Fruit fly (Drosophila melanogaster) whole organism, embryonic: ENCODE results near the gene CG34296.
A peak's percentile ranks its signal among the peaks of the same experiment; 100 is the strongest.

Source experiments
- Atf-2 ChIP-seq: fragments of 200-800 bp; sonication (Bioruptor generic); optimal IDR thresholded peaks from 2 replicates; lab custom pipeline; 2016; ENCODE audit warnings: missing biosample characterization, missing genetic modification characterization
- CG11504 ChIP-seq: fragments of 200-800 bp; sonication (Bioruptor generic); optimal IDR thresholded peaks from 3 replicates; lab custom pipeline; 2019; ENCODE audit warnings: missing biosample characterization, mild to moderate bottlenecking, missing genetic modification characterization, moderate library complexity
- CG13123 ChIP-seq: fragments of 200-800 bp; sonication (Bioruptor generic); optimal IDR thresholded peaks from 2 replicates; lab custom pipeline; 2016; ENCODE audit warnings: missing biosample characterization, missing genetic modification characterization
- CG16813 ChIP-seq: fragments of 200-800 bp; sonication (Bioruptor generic); IDR thresholded peaks from 3 replicates; pipeline ENCODE4 v1.3.6; 2022; ENCODE audit warnings: missing biosample characterization, missing genetic modification characterization; ENCODE audit not compliant: partially characterized antibody
- CG17186 ChIP-seq: fragments of 200-800 bp; sonication (Bioruptor generic); optimal IDR thresholded peaks from 3 replicates; lab custom pipeline; 2017; ENCODE audit warnings: missing biosample characterization, missing genetic modification reagents, missing genetic modification characterization
- CG17328 ChIP-seq: fragments of 200-800 bp; sonication (Bioruptor generic); IDR thresholded peaks from 2 replicates; pipeline ENCODE4 v1.3.6; 2022; ENCODE audit warnings: missing biosample characterization, missing genetic modification characterization
- CG17568 ChIP-seq: fragments of 200-800 bp; sonication (Bioruptor generic); optimal IDR thresholded peaks from 2 replicates; lab custom pipeline; 2018; ENCODE audit warnings: missing biosample characterization, mild to moderate bottlenecking, missing genetic modification characterization, moderate library complexity
- CG17612 ChIP-seq: fragments of 200-800 bp; sonication (Bioruptor generic); IDR thresholded peaks from 2 replicates; pipeline ENCODE4 v1.3.6; 2022; ENCODE audit warnings: missing biosample characterization, missing genetic modification characterization
- CG34224 ChIP-seq: fragments of 200-800 bp; sonication (Bioruptor generic); IDR thresholded peaks from 3 replicates; pipeline ENCODE4 v1.3.6; 2022; ENCODE audit warnings: missing biosample characterization, missing genetic modification characterization; ENCODE audit not compliant: partially characterized antibody
- CG3838 ChIP-seq: fragments of 200-800 bp; sonication (Bioruptor generic); optimal IDR thresholded peaks from 3 replicates; lab custom pipeline; 2016; ENCODE audit warnings: missing biosample characterization, missing genetic modification characterization
- CG3995 ChIP-seq: fragments of 200-800 bp; sonication (Bioruptor generic); optimal IDR thresholded peaks from 3 replicates; lab custom pipeline; 2016; ENCODE audit warnings: missing biosample characterization, missing genetic modification characterization
- CG6254 ChIP-seq: fragments of 200-800 bp; sonication (Bioruptor generic); optimal IDR thresholded peaks from 3 replicates; lab custom pipeline; 2017; ENCODE audit warnings: mild to moderate bottlenecking, missing biosample characterization, missing genetic modification reagents, missing genetic modification characterization
- CG7786 ChIP-seq: fragments of 200-800 bp; sonication (Bioruptor generic); optimal IDR thresholded peaks from 2 replicates; lab custom pipeline; 2016; ENCODE audit warnings: missing biosample characterization, missing genetic modification characterization
- CG8924 ChIP-seq: fragments of 200-800 bp; optimal IDR thresholded peaks from 3 replicates; lab custom pipeline; 2019; ENCODE audit warnings: missing biosample characterization, mild to moderate bottlenecking, missing genetic modification characterization, moderate library complexity
- CG9932 ChIP-seq: fragments of 200-800 bp; sonication (Bioruptor generic); IDR thresholded peaks from 2 replicates; pipeline ENCODE4 v1.3.6; 2022; ENCODE audit warnings: missing biosample characterization, missing genetic modification characterization
- CrebB ChIP-seq: fragments of 200-800 bp; sonication (Bioruptor generic); optimal IDR thresholded peaks from 3 replicates; lab custom pipeline; 2018; ENCODE audit warnings: missing biosample characterization, mild to moderate bottlenecking, missing genetic modification characterization
- D ChIP-seq, 2 experiments: fragments of 200-800 bp in 1 of 2; fragments of >200 bp in 1 of 2; sonication (Bioruptor generic) in 1 of 2; optimal IDR thresholded peaks; 2 replicates in 1 of 2; 3 replicates in 1 of 2; lab custom pipeline; 2017; ENCODE audit warnings: mild to moderate bottlenecking in 1 of 2, missing biosample characterization in 1 of 2, missing genetic modification characterization in 1 of 2, missing genetic modification reagents in 1 of 2
- Dip2 ChIP-seq: fragments of 200-800 bp; sonication (Bioruptor generic); IDR thresholded peaks from 2 replicates; pipeline ENCODE4 v1.3.6; 2022; ENCODE audit warnings: missing biosample characterization, missing genetic modification characterization
- Dip3 ChIP-seq: fragments of 200-800 bp; sonication (Bioruptor generic); optimal IDR thresholded peaks from 3 replicates; lab custom pipeline; 2016; ENCODE audit warnings: missing biosample characterization, missing genetic modification characterization
- Doc2 ChIP-seq: fragments of 200-800 bp; sonication (Bioruptor generic); IDR thresholded peaks from 2 replicates; pipeline ENCODE4 v1.3.6; 2022; ENCODE audit warnings: missing biosample characterization, missing genetic modification characterization
- Dref ChIP-seq: fragments of 200-800 bp; sonication (Bioruptor generic); IDR thresholded peaks from 2 replicates; pipeline ENCODE4 v1.3.6; 2022; ENCODE audit warnings: missing biosample characterization, missing genetic modification characterization
- ERR ChIP-seq: fragments of 200-800 bp; sonication (Bioruptor generic); optimal IDR thresholded peaks from 2 replicates; lab custom pipeline; 2016; ENCODE audit warnings: missing biosample characterization, missing genetic modification characterization
- Eip74EF ChIP-seq, 2 experiments: fragments of 200-800 bp in 1 of 2; fragments of >200 bp in 1 of 2; sonication (Bioruptor generic) in 1 of 2; optimal IDR thresholded peaks; 2 replicates each; lab custom pipeline; 2017 to 2019; ENCODE audit warnings: missing biosample characterization in 2 of 2, missing genetic modification characterization in 2 of 2, mild to moderate bottlenecking in 1 of 2, moderate library complexity in 1 of 2
- HLH4C ChIP-seq: fragments of 200-800 bp; sonication (Bioruptor generic); IDR thresholded peaks from 3 replicates; pipeline ENCODE4 v1.3.6; 2022; ENCODE audit warnings: missing biosample characterization, missing genetic modification characterization; ENCODE audit not compliant: partially characterized antibody
- Kr ChIP-seq: fragments of 200-800 bp; sonication (Bioruptor generic); optimal IDR thresholded peaks from 2 replicates; lab custom pipeline; 2017; ENCODE audit warnings: missing biosample characterization, mild to moderate bottlenecking, missing genetic modification characterization
- Lpt ChIP-seq: fragments of >200 bp; optimal IDR thresholded peaks from 2 replicates; lab custom pipeline; 2018; ENCODE audit warnings: missing biosample characterization, missing genetic modification characterization
- Max ChIP-seq: fragments of 200-800 bp; sonication (Bioruptor generic); optimal IDR thresholded peaks from 2 replicates; lab custom pipeline; 2016; ENCODE audit warnings: missing biosample characterization, mild to moderate bottlenecking, missing genetic modification characterization
- Oaz ChIP-seq: fragments of 200-800 bp; sonication (Bioruptor generic); IDR thresholded peaks from 2 replicates; pipeline ENCODE4 v1.3.6; 2022; ENCODE audit warnings: missing biosample characterization, missing genetic modification characterization
- Opbp ChIP-seq: fragments of 200-800 bp; sonication (Bioruptor generic); IDR thresholded peaks from 3 replicates; pipeline ENCODE4 v1.3.6; 2022; ENCODE audit warnings: missing biosample characterization, missing genetic modification characterization; ENCODE audit not compliant: partially characterized antibody
- Ptx1 ChIP-seq: fragments of 200-800 bp; sonication (Bioruptor generic); IDR thresholded peaks from 2 replicates; pipeline ENCODE4 v1.3.6; 2022; ENCODE audit warnings: missing biosample characterization, missing genetic modification characterization
- Sin3A ChIP-seq: fragments of >200 bp; optimal IDR thresholded peaks from 2 replicates; lab custom pipeline; 2018
- bbx ChIP-seq: fragments of 200-800 bp; sonication (Bioruptor generic); IDR thresholded peaks from 2 replicates; pipeline ENCODE4 v1.3.6; 2022; ENCODE audit warnings: missing biosample characterization, missing genetic modification characterization; ENCODE audit not compliant: partially characterized antibody
- btn ChIP-seq: fragments of 200-800 bp; sonication (Bioruptor generic); optimal IDR thresholded peaks from 2 replicates; lab custom pipeline; 2016; ENCODE audit warnings: missing biosample characterization, missing genetic modification characterization
- chm ChIP-seq: fragments of 200-800 bp; sonication (Bioruptor generic); IDR thresholded peaks from 2 replicates; pipeline ENCODE4 v1.3.6; 2022; ENCODE audit warnings: missing biosample characterization, missing genetic modification characterization
- chn ChIP-seq: fragments of 200-800 bp; sonication (Bioruptor generic); optimal IDR thresholded peaks from 2 replicates; lab custom pipeline; 2016; ENCODE audit warnings: missing biosample characterization, missing genetic modification characterization
- esg ChIP-seq: fragments of 200-800 bp; sonication (Bioruptor generic); conservative IDR thresholded peaks from 2 replicates; pipeline ENCODE4 v1.3.6; 2022; ENCODE audit warnings: missing biosample characterization, missing genetic modification characterization
- eyg ChIP-seq: fragments of 200-800 bp; sonication (Bioruptor generic); optimal IDR thresholded peaks from 3 replicates; lab custom pipeline; 2016; ENCODE audit warnings: missing biosample characterization, missing genetic modification characterization
- fru ChIP-seq: fragments of >200 bp; optimal IDR thresholded peaks from 2 replicates; lab custom pipeline; 2017
- ftz-f1 ChIP-seq: fragments of 200-800 bp; sonication (Bioruptor generic); optimal IDR thresholded peaks from 2 replicates; lab custom pipeline; 2016; ENCODE audit warnings: missing biosample characterization, missing genetic modification characterization
- gfzf ChIP-seq: fragments of 200-800 bp; sonication (Bioruptor generic); optimal IDR thresholded peaks from 2 replicates; lab custom pipeline; 2016; ENCODE audit warnings: missing biosample characterization, mild to moderate bottlenecking, missing genetic modification characterization, moderate library complexity
- insv ChIP-seq, 2 experiments: fragments of 200-800 bp; sonication (Bioruptor generic); optimal IDR thresholded peaks; 3 replicates each; lab custom pipeline; 2016 to 2018; ENCODE audit warnings: missing biosample characterization in 2 of 2, missing genetic modification characterization in 2 of 2
- lbe ChIP-seq: fragments of 200-800 bp; sonication (Bioruptor generic); optimal IDR thresholded peaks from 2 replicates; lab custom pipeline; 2016; ENCODE audit warnings: missing biosample characterization, mild to moderate bottlenecking, missing genetic modification characterization
- lilli ChIP-seq: fragments of 200-800 bp; sonication (Bioruptor generic); optimal IDR thresholded peaks from 3 replicates; lab custom pipeline; 2016; ENCODE audit warnings: missing biosample characterization, missing genetic modification characterization
- mam ChIP-seq: fragments of 200-800 bp; sonication (Bioruptor generic); optimal IDR thresholded peaks from 3 replicates; lab custom pipeline; 2016; ENCODE audit warnings: missing biosample characterization, missing genetic modification characterization
- p53 ChIP-seq: fragments of 200-800 bp; sonication (Bioruptor generic); optimal IDR thresholded peaks from 2 replicates; lab custom pipeline; 2016; ENCODE audit warnings: missing biosample characterization, missing genetic modification characterization
- pzg ChIP-seq: fragments of 200-800 bp; sonication (Bioruptor generic); optimal IDR thresholded peaks from 3 replicates; lab custom pipeline; 2018; ENCODE audit warnings: missing biosample characterization, mild to moderate bottlenecking, missing genetic modification characterization, moderate library complexity
- row ChIP-seq: fragments of 200-800 bp; sonication (Bioruptor generic); IDR thresholded peaks from 3 replicates; pipeline ENCODE4 v1.3.6; 2022; ENCODE audit warnings: missing biosample characterization, missing genetic modification characterization
- sug ChIP-seq: fragments of 200-800 bp; optimal IDR thresholded peaks from 2 replicates; lab custom pipeline; 2019; ENCODE audit warnings: missing biosample characterization, mild to moderate bottlenecking, missing genetic modification characterization, moderate library complexity
- trh ChIP-seq: fragments of 200-800 bp; sonication (Bioruptor generic); optimal IDR thresholded peaks from 2 replicates; lab custom pipeline; 2016; ENCODE audit warnings: missing biosample characterization, missing genetic modification characterization
- ttk ChIP-seq: fragments of 200-800 bp; sonication (Bioruptor generic); IDR thresholded peaks from 2 replicates; pipeline ENCODE4 v2.1.2; 2022; ENCODE audit warnings: missing biosample characterization, missing genetic modification characterization
- unc-4 ChIP-seq: fragments of 200-800 bp; sonication (Bioruptor generic); IDR thresholded peaks from 2 replicates; pipeline ENCODE4 v1.3.6; 2022; ENCODE audit warnings: missing biosample characterization, missing genetic modification characterization; ENCODE audit not compliant: partially characterized antibody

Gene CG34296

dm6 chr3R:29772090-29772794 is 49.9 kb downstream of the CG34296 start (continued):
- TF ChIP-seq CG17612 (no peak), Opbp (GFP tag; lab: Robert Waterston, UW) (no peak), CG11504 (peak; percentile 61), CG17186 (GFP tag; lab: Kevin White, UChicago) (no peak), chn (GFP tag; lab: Kevin White, UChicago) (no peak), CG3995 (GFP tag; lab: Kevin White, UChicago) (peak; percentile 2), Lpt (GFP tag; lab: Kevin White, UChicago) (no peak), Sin3A (lab: Kevin White, UChicago) (no peak), esg (GFP tag; lab: Robert Waterston, UW) (no peak), bbx (GFP tag; lab: Robert Waterston, UW) (no peak), Dip2 (no peak), Eip74EF (GFP tag; optimal IDR thresholded peaks at IDR 0.05; lab: Kevin White, UChicago) (no peak), mam (peak; percentile 2), Atf-2 (GFP tag; lab: Kevin White, UChicago) (no peak), HLH4C (no peak; the same call in 2 of the 3 replicates), row (GFP tag; lab: Robert Waterston, UW) (peak; percentile 82), CG17328 (no peak), ftz-f1 (no peak), trh (GFP tag; lab: Kevin White, UChicago) (no peak), CG16813 (GFP tag; lab: Robert Waterston, UW) (no peak), ttk (GFP tag; lab: Robert Waterston, UW) (no peak), sug (tag; lab: Kevin White, UChicago) (no peak), D (optimal IDR thresholded peaks at IDR 0.05; lab: Kevin White, UChicago) (no peak), D (GFP tag; optimal IDR thresholded peaks at IDR 0.05; lab: Kevin White, UChicago) (peak; percentile 6), ERR (GFP tag; lab: Kevin White, UChicago) (no peak), lilli (GFP tag; lab: Kevin White, UChicago) (peak; percentile 20), unc-4 (GFP tag; lab: Robert Waterston, UW) (no peak), CG7786 (GFP tag; lab: Kevin White, UChicago) (no peak), CG9932 (peak; percentile 49), CG8924 (tag; lab: Kevin White, UChicago) (no peak), CG3838 (GFP tag; lab: Kevin White, UChicago) (no peak), Doc2 (GFP tag; lab: Robert Waterston, UW) (no peak), Ptx1 (GFP tag; lab: Robert Waterston, UW) (0 out of 2 replicates have a peak, but pooled peaks have one; percentile 20), Oaz (GFP tag; lab: Robert Waterston, UW) (no peak), lbe (GFP tag; lab: Kevin White, UChicago) (no peak), Dref (GFP tag; lab: Robert Waterston, UW) (no peak), Kr (GFP tag; lab: Kevin White, UChicago) (no peak), CG34224 (GFP tag; lab: Robert Waterston, UW) (no peak), chm (GFP tag; lab: Robert Waterston, UW) (no peak), btn (GFP tag; lab: Kevin White, UChicago) (no peak), pzg (GFP tag; lab: Kevin White, UChicago) (peak; percentile 4), CG6254 (GFP tag; lab: Kevin White, UChicago) (no peak), p53 (GFP tag; lab: Kevin White, UChicago) (no peak), insv (GFP tag; optimal IDR thresholded peaks at IDR 0.05; lab: Kevin White, UChicago) (no peak), Dip3 (no peak), gfzf (GFP tag; lab: Kevin White, UChicago) (no peak), fru (lab: Kevin White, UChicago) (no peak), Max (GFP tag; lab: Kevin White, UChicago) (peak; percentile 5), CG17568 (no peak), eyg (GFP tag; lab: Kevin White, UChicago) (no peak), CrebB (tag; lab: Kevin White, UChicago) (no peak), CG13123 (GFP tag; lab: Kevin White, UChicago) (no peak)
